Worm (Caenorhabditis elegans): ENCODE results near the gene F40G9.15.

DNA sequence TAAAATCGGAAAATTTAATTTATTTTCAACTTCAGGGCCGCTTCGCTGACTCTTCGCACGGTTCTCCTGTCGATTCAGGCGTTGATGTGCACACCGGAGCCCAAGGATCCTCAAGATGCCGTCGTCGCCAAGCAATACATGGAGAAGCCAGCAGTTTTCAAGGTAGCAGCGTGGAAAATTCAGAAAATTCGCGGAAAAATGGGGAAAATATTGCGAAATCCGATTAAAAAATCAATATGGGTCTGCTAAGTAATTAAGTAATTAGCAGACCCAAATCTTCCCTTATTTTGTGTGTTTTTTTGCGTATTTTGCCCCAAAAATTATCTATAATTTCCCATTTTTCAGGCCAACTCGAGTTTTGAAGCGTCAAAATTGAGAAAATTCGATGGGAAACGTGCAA lies 7.1 kb downstream of the F40G9.15 start:
- no peak for TF ChIP-seq pha-4 (tag; optimal IDR thresholded peaks at IDR 0.05)
- no peak for TF ChIP-seq pbrm-1 (GFP tag; IDR thresholded peaks at IDR 0.05)
- no peak for TF ChIP-seq ama-1 (optimal IDR thresholded peaks at IDR 0.05)
- no peak for TF ChIP-seq ama-1 (GFP tag; optimal IDR thresholded peaks at IDR 0.05)
- no peak for TF ChIP-seq B0019.2 (GFP tag; conservative IDR thresholded peaks at IDR 0.05)
- TF ChIP-seq snpc-4 (GFP tag; optimal IDR thresholded peaks at IDR 0.05): no peak
- no peak for TF ChIP-seq snpc-4 (tag; optimal IDR thresholded peaks at IDR 0.05)

Measured in whole organism, young adult.